Fruit fly (Drosophila melanogaster): Measurements from ENCODE around the gene CG8188.
A peak's percentile ranks its signal among the peaks of the same experiment; 100 is the strongest.

The CG8188 gene

DNA sequence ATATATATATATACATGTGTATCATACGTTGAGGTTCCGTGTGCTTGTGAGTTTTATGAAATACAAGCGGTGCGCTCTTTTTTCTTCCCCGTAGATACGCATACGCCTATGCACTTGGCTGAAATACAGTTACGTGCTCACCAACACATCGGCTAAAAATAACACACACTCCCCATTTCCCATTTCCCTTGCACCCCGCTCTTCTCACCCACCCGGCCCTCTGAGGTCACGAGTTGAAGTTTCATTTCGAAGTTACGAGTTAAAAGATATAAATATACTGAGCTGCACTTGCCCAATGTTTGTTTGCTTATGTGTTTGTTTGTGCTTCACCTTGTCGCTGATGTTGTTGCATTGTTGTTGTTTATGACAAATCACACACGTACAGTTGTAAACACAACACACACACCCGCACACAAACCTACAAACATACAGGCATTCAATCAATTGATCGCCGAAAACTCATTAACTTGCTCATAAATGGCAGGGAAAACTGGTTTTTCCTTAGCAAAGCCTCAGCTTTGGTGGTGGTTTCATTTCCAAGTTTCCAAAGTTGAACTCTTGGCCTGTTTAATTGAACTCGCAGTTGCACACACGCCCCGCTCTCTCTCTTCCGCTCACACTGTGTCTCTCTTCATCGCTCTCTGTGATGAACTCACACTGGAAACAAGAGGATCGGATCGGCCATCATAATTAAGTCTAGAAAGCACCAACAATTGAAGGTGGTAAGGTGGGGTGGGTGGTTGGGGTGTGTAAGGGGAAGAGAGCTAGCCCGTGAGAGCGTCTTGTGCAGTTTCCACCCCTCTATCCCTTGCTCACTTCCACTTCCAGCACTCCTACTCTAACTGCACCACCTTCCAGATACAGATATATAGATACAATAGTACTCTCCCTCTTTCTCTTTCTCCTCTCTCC, 44.4 kb downstream of the CG8188 start (continued):
- TF ChIP-seq hkb (optimal IDR thresholded peaks at IDR 0.05) (no peak), hkb (GFP tag; IDR thresholded peaks at IDR 0.05) (peak; percentile 6; the same call in 1 of the 2 replicates), CG4820 (GFP tag; optimal IDR thresholded peaks at IDR 0.05) (no peak), CG3163 (GFP tag; optimal IDR thresholded peaks at IDR 0.05) (peak; percentile 19), CG10543 (GFP tag; optimal IDR thresholded peaks at IDR 0.05) (no peak), CG14860 (GFP tag; IDR thresholded peaks at IDR 0.05; ENCODE audit: partially characterized antibody) (no peak), sna (GFP tag; IDR thresholded peaks at IDR 0.05; ENCODE audit: partially characterized antibody) (0 out of 2 replicates have a peak, but pooled peaks have one; percentile 35), CG1024 (GFP tag; IDR thresholded peaks at IDR 0.05) (no peak), ken (GFP tag; IDR thresholded peaks at IDR 0.05) (no peak), pros (GFP tag; optimal IDR thresholded peaks at IDR 0.05) (peak; percentile 99), CG12769 (tag; optimal IDR thresholded peaks at IDR 0.05) (peak; percentile 66), croc (GFP tag; conservative IDR thresholded peaks at IDR 0.05) (no peak), CG10959 (GFP tag; IDR thresholded peaks at IDR 0.05) (no peak), Mes4 (GFP tag; optimal IDR thresholded peaks at IDR 0.05) (no peak), CG10654 (GFP tag; optimal IDR thresholded peaks at IDR 0.05) (no peak), gfzf (GFP tag; optimal IDR thresholded peaks at IDR 0.05) (no peak), zen (tag; optimal IDR thresholded peaks at IDR 0.05) (no peak), h (optimal IDR thresholded peaks at IDR 0.05) (no peak), Oli (tag; optimal IDR thresholded peaks at IDR 0.05) (no peak), CG42726 (GFP tag; IDR thresholded peaks at IDR 0.05; ENCODE audit: partially characterized antibody) (no peak), wdn (GFP tag; IDR thresholded peaks at IDR 0.05) (0 out of 2 replicates have a peak, but pooled peaks have one; percentile 10), Sox102F (GFP tag; optimal IDR thresholded peaks at IDR 0.05) (no peak), kni (GFP tag; optimal IDR thresholded peaks at IDR 0.05) (peak; percentile 88), CG12104 (GFP tag; optimal IDR thresholded peaks at IDR 0.05) (peak; percentile 2), CG12219 (GFP tag; optimal IDR thresholded peaks at IDR 0.05) (peak; percentile 6), CG9817 (tag; optimal IDR thresholded peaks at IDR 0.05) (no peak), HLH54F (GFP tag; optimal IDR thresholded peaks at IDR 0.05) (no peak), CG2202 (tag; optimal IDR thresholded peaks at IDR 0.05) (no peak), unc-4 (GFP tag; IDR thresholded peaks at IDR 0.05; ENCODE audit: partially characterized antibody) (no peak), CG6272 (GFP tag; IDR thresholded peaks at IDR 0.05) (no peak), CG10565 (GFP tag; optimal IDR thresholded peaks at IDR 0.05) (no peak), CG11085 (GFP tag; IDR thresholded peaks at IDR 0.05) (no peak), CG9797 (GFP tag; optimal IDR thresholded peaks at IDR 0.05) (no peak), cato (GFP tag; optimal IDR thresholded peaks at IDR 0.05; ENCODE audit: borderline replicate concordance) (no peak), Nf-YC (tag; optimal IDR thresholded peaks at IDR 0.05) (peak; percentile 4), slou (GFP tag; optimal IDR thresholded peaks at IDR 0.05) (no peak), knrl (GFP tag; IDR thresholded peaks at IDR 0.05; ENCODE audit: partially characterized antibody) (no peak), ERR (GFP tag; optimal IDR thresholded peaks at IDR 0.05) (no peak), toy (GFP tag; IDR thresholded peaks at IDR 0.05) (no peak), Lpt (GFP tag; optimal IDR thresholded peaks at IDR 0.05) (no peak)

dm6 chrX:17657716-17658115, 45.1 kb downstream of the CG8188 start:
- peak; percentile 58 for TF ChIP-seq CG17385 (GFP tag; optimal IDR thresholded peaks at IDR 0.05)
- no peak for TF ChIP-seq psq (GFP tag; optimal IDR thresholded peaks at IDR 0.05)
- TF ChIP-seq yki (optimal IDR thresholded peaks at IDR 0.05): no peak
- no peak for TF ChIP-seq CG9817 (tag; optimal IDR thresholded peaks at IDR 0.05)
- no peak for TF ChIP-seq emc (GFP tag; optimal IDR thresholded peaks at IDR 0.05)
- no peak for TF ChIP-seq D19A (tag; optimal IDR thresholded peaks at IDR 0.05)
- TF ChIP-seq seq (GFP tag; IDR thresholded peaks at IDR 0.05): no peak
- TF ChIP-seq CG14014 (GFP tag; IDR thresholded peaks at IDR 0.05): no peak
- no peak for TF ChIP-seq CG7357 (GFP tag; IDR thresholded peaks at IDR 0.05)
- TF ChIP-seq CG10431 (GFP tag; optimal IDR thresholded peaks at IDR 0.05): no peak
- TF ChIP-seq CG31388 (GFP tag; optimal IDR thresholded peaks at IDR 0.05): no peak
- TF ChIP-seq CG6254 (GFP tag; optimal IDR thresholded peaks at IDR 0.05): no peak
- no peak for TF ChIP-seq pita (GFP tag; optimal IDR thresholded peaks at IDR 0.05)
